Worm (Caenorhabditis elegans) whole organism, L1 larva: ENCODE results near the gene H14E04.3.

ENCODE experiments used
- C04F5.9 ChIP-seq: sonication (generic microtip); optimal IDR thresholded peaks from 2 replicates; lab custom pipeline; 2016; ENCODE audit warnings: missing genetic modification characterization, missing compliant biosample characterization
- C16A3.4 ChIP-seq: fragments of 150-350 bp; optimal IDR thresholded peaks from 2 replicates; lab custom pipeline; 2014; ENCODE audit warnings: missing biosample characterization, missing genetic modification characterization
- C34B4.2 ChIP-seq: sonication (generic microtip); optimal IDR thresholded peaks from 2 replicates; lab custom pipeline; 2017; ENCODE audit warnings: mild to moderate bottlenecking, missing genetic modification characterization, missing compliant biosample characterization
- F16B12.6 ChIP-seq: fragments of 150-350 bp; optimal IDR thresholded peaks from 2 replicates; lab custom pipeline; 2014; ENCODE audit warnings: missing biosample characterization, missing genetic modification characterization
- aha-1 ChIP-seq: fragments of 150-350 bp; optimal IDR thresholded peaks from 2 replicates; lab custom pipeline; 2014; ENCODE audit warnings: missing biosample characterization, missing genetic modification characterization
- aly-2 ChIP-seq: fragments of 150-350 bp; optimal IDR thresholded peaks from 2 replicates; lab custom pipeline; 2014; ENCODE audit warnings: missing biosample characterization, missing genetic modification characterization
- ama-1 ChIP-seq: fragments of 150-350 bp; optimal IDR thresholded peaks from 2 replicates; lab custom pipeline; 2014
- blmp-1 ChIP-seq: fragments of 150-350 bp; optimal IDR thresholded peaks from 2 replicates; lab custom pipeline; 2014; ENCODE audit warnings: missing biosample characterization, missing genetic modification characterization
- ceh-63 ChIP-seq: fragments of 200-800 bp; sonication (Bioruptor generic); optimal IDR thresholded peaks from 2 replicates; lab custom pipeline; 2018; ENCODE audit warnings: mild to moderate bottlenecking, missing genetic modification characterization, missing compliant biosample characterization
- ceh-88 ChIP-seq: fragments of 200-800 bp; sonication (Bioruptor generic); IDR thresholded peaks from 2 replicates; pipeline ENCODE4 v1.3.6; 2022; ENCODE audit warnings: missing genetic modification characterization, missing compliant biosample characterization
- ces-1 ChIP-seq: fragments of 150-350 bp; optimal IDR thresholded peaks from 2 replicates; lab custom pipeline; 2014; ENCODE audit warnings: missing biosample characterization, missing genetic modification reagents, missing genetic modification characterization
- dpl-1 ChIP-seq, 3 experiments: fragments of 150-350 bp in 2 of 3; sonication (generic microtip) in 1 of 3; optimal IDR thresholded peaks; 2 replicates each; lab custom pipeline; 2014 to 2017; ENCODE audit warnings: missing biosample characterization in 3 of 3, missing genetic modification characterization in 3 of 3, missing genetic modification reagents in 3 of 3
- dsc-1 ChIP-seq: sonication (generic microtip); optimal IDR thresholded peaks from 2 replicates; lab custom pipeline; 2016; ENCODE audit warnings: mild to moderate bottlenecking, missing genetic modification characterization, missing compliant biosample characterization
- efl-1 ChIP-seq, 4 experiments: fragments of 150-350 bp; optimal IDR thresholded peaks in 3 of 4; peaks in 1 of 4; 1 replicate in 1 of 4; 2 replicates in 3 of 4; lab custom pipeline; 2014; ENCODE audit warnings: missing biosample characterization in 2 of 4, missing genetic modification characterization in 2 of 4, missing genetic modification reagents in 2 of 4
- efl-3 ChIP-seq: fragments of 200-800 bp; sonication (Bioruptor generic); optimal IDR thresholded peaks from 2 replicates; lab custom pipeline; 2018; ENCODE audit warnings: mild to moderate bottlenecking, missing genetic modification characterization, missing compliant biosample characterization
- egl-13 ChIP-seq: sonication (generic microtip); optimal IDR thresholded peaks from 2 replicates; lab custom pipeline; 2016; ENCODE audit warnings: missing genotype, missing genetic modification reagents, missing genetic modification characterization, missing compliant biosample characterization
- elt-3 ChIP-seq, 6 experiments: fragments of 150-350 bp in 1 of 6; sonication (generic microtip); optimal IDR thresholded peaks; 2 replicates each; lab custom pipeline; 2017 to 2018; ENCODE audit warnings: missing biosample characterization in 6 of 6, missing genetic modification characterization in 6 of 6, inconsistent platforms in 1 of 6
- fkh-4 ChIP-seq: sonication (generic microtip); optimal IDR thresholded peaks from 2 replicates; lab custom pipeline; 2016; ENCODE audit warnings: missing compliant biosample characterization, missing genetic modification characterization, borderline replicate concordance
- fkh-8 ChIP-seq: sonication (generic microtip); optimal IDR thresholded peaks from 2 replicates; lab custom pipeline; 2016; ENCODE audit warnings: mild to moderate bottlenecking, missing genetic modification characterization, missing compliant biosample characterization
- hlh-17 ChIP-seq: fragments of 200-800 bp; sonication (Bioruptor generic); optimal IDR thresholded peaks from 2 replicates; lab custom pipeline; 2018; ENCODE audit warnings: missing genetic modification characterization, mild to moderate bottlenecking, missing compliant biosample characterization, moderate library complexity, borderline replicate concordance
- isw-1 ChIP-seq: fragments of 200-800 bp; sonication (Bioruptor generic); IDR thresholded peaks from 2 replicates; pipeline ENCODE4 v1.3.6; 2022; ENCODE audit warnings: missing genetic modification characterization, missing compliant biosample characterization
- lin-15B ChIP-seq: fragments of 150-350 bp; sonication (generic microtip); optimal IDR thresholded peaks from 3 replicates; lab custom pipeline; 2014; ENCODE audit warnings: missing biosample characterization, missing genetic modification characterization
- mab-9 ChIP-seq: fragments of 200-800 bp; sonication (Bioruptor generic); IDR thresholded peaks from 2 replicates; pipeline ENCODE4 v1.3.6; 2022; ENCODE audit warnings: missing genetic modification reagents, missing genetic modification characterization, missing compliant biosample characterization
- mep-1 ChIP-seq: fragments of 150-350 bp; optimal IDR thresholded peaks from 2 replicates; lab custom pipeline; 2014; ENCODE audit warnings: missing biosample characterization, missing genetic modification characterization
- nhr-11 ChIP-seq: fragments of 150-350 bp; optimal IDR thresholded peaks from 2 replicates; lab custom pipeline; 2014; ENCODE audit warnings: missing biosample characterization, missing genetic modification characterization
- nhr-12 ChIP-seq: sonication (generic microtip); optimal IDR thresholded peaks from 2 replicates; lab custom pipeline; 2017; ENCODE audit warnings: missing biosample characterization, missing genetic modification characterization
- nhr-20 ChIP-seq: sonication (generic microtip); optimal IDR thresholded peaks from 2 replicates; lab custom pipeline; 2016; ENCODE audit warnings: mild to moderate bottlenecking, missing genetic modification characterization, missing compliant biosample characterization
- nhr-237 ChIP-seq: fragments of 150-350 bp; optimal IDR thresholded peaks from 2 replicates; lab custom pipeline; 2014; ENCODE audit warnings: missing biosample characterization, missing genetic modification characterization
- nhr-28 ChIP-seq: fragments of 150-350 bp; optimal IDR thresholded peaks from 2 replicates; lab custom pipeline; 2014; ENCODE audit warnings: missing biosample characterization, missing genetic modification characterization
- nhr-47 ChIP-seq: sonication (generic microtip); optimal IDR thresholded peaks from 2 replicates; lab custom pipeline; 2016; ENCODE audit warnings: mild to moderate bottlenecking, missing genetic modification characterization, moderate library complexity, missing compliant biosample characterization
- nhr-71 ChIP-seq: sonication (generic microtip); optimal IDR thresholded peaks from 2 replicates; lab custom pipeline; 2016; ENCODE audit warnings: mild to moderate bottlenecking, missing genetic modification characterization, moderate library complexity, missing compliant biosample characterization
- nhr-84 ChIP-seq: sonication (generic microtip); optimal IDR thresholded peaks from 2 replicates; lab custom pipeline; 2017; ENCODE audit warnings: missing biosample characterization, missing genetic modification characterization
- nhr-85 ChIP-seq: sonication (generic microtip); peaks from one replicate; lab custom pipeline; 2016; ENCODE audit warnings: missing genetic modification characterization, inconsistent platforms, missing compliant biosample characterization
- pag-3 ChIP-seq: sonication (generic microtip); optimal IDR thresholded peaks from 2 replicates; lab custom pipeline; 2017; ENCODE audit warnings: missing genetic modification characterization, mild to moderate bottlenecking, missing compliant biosample characterization, antibody characterized with exemption, borderline replicate concordance; ENCODE audit not compliant: insufficient read depth
- sup-37 ChIP-seq: fragments of 200-800 bp; sonication (Bioruptor generic); optimal IDR thresholded peaks from 2 replicates; lab custom pipeline; 2018; ENCODE audit warnings: mild to moderate bottlenecking, missing genetic modification characterization, missing compliant biosample characterization
- swsn-7 ChIP-seq: sonication (generic microtip); optimal IDR thresholded peaks from 2 replicates; lab custom pipeline; 2016; ENCODE audit warnings: missing genetic modification characterization, missing compliant biosample characterization
- tbx-2 ChIP-seq: sonication (generic microtip); optimal IDR thresholded peaks from 2 replicates; lab custom pipeline; 2016; ENCODE audit warnings: missing genetic modification characterization, missing compliant biosample characterization
- unc-30 ChIP-seq: sonication (generic microtip); optimal IDR thresholded peaks from 2 replicates; lab custom pipeline; 2017; ENCODE audit warnings: missing biosample characterization, missing genetic modification characterization
- unc-86 ChIP-seq: sonication (generic microtip); optimal IDR thresholded peaks from 2 replicates; lab custom pipeline; 2016; ENCODE audit warnings: missing genetic modification characterization, missing compliant biosample characterization
- ztf-11 ChIP-seq, 2 experiments: sonication (generic microtip); optimal IDR thresholded peaks; 2 replicates each; lab custom pipeline; 2016 to 2017; ENCODE audit warnings: missing genetic modification characterization in 2 of 2, missing biosample characterization in 1 of 2, missing compliant biosample characterization in 1 of 2
- ztf-4 ChIP-seq: fragments of 150-350 bp; optimal IDR thresholded peaks from 2 replicates; lab custom pipeline; 2014; ENCODE audit warnings: missing biosample characterization, missing genetic modification characterization

The H14E04.3 gene

DNA sequence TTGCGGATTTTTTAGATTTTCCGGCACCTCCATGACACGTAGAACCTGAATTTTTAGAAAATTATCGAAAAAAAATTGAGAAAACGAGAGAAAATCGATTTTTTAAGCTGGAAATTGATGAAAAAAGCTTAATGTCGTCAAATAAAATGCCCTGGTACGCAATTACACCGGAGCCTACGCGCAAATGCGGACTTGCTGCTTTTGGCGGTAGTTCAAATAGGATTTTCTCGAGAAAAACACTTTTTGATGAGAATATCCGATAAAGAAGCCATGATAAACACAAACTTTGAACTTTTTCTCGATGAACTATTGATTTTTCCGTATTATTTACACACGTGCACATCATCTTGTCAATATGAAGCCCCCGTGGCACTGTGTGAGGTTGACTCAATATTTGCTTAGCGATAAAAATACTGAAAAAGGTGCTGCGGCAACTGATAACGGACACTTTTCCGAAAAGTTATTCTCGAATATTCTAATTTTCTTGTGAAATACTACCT lies 31.8 kb upstream of the H14E04.3 start, which contains the start of the genes W04B5.5 and W04B5.3 (continued):
- TF ChIP-seq elt-3 (tag; optimal IDR thresholded peaks at IDR 0.05; lab: Kevin White, UChicago) = peak in 2 of 6 experiments; percentile 2 to 33
- no peak for TF ChIP-seq nhr-84 (tag; lab: Kevin White, UChicago)
- peak in 1 of 2 experiments; percentile 7 for TF ChIP-seq ztf-11 (tag; optimal IDR thresholded peaks at IDR 0.05; lab: Kevin White, UChicago)
- TF ChIP-seq ces-1 (GFP tag; lab: Kevin White, UChicago) = no peak
- TF ChIP-seq nhr-47 (tag; lab: Kevin White, UChicago) = peak; percentile 79
- TF ChIP-seq C16A3.4 (tag; lab: Kevin White, UChicago) = peak; percentile 30
- TF ChIP-seq F16B12.6 (tag; lab: Kevin White, UChicago) = peak; percentile 98
- no peak for TF ChIP-seq ceh-63 (GFP tag; lab: Kevin White, UChicago)
- TF ChIP-seq nhr-28 (tag; lab: Kevin White, UChicago) = no peak
- peak; percentile 52 for TF ChIP-seq unc-86 (tag; lab: Kevin White, UChicago)
- TF ChIP-seq aly-2 (tag; lab: Kevin White, UChicago) = no peak
- TF ChIP-seq mep-1 (tag; lab: Kevin White, UChicago) = peak; percentile 54
- TF ChIP-seq tbx-2 (tag; lab: Kevin White, UChicago) = peak; percentile 74

- no peak for TF ChIP-seq ztf-11 (tag; optimal IDR thresholded peaks at IDR 0.05; lab: Kevin White, UChicago)
- no peak for TF ChIP-seq nhr-20
- TF ChIP-seq ama-1 (lab: Kevin White, UChicago) = no peak
- no peak for TF ChIP-seq hlh-17 (GFP tag; lab: Kevin White, UChicago)
- TF ChIP-seq nhr-12 (tag; lab: Kevin White, UChicago) = no peak
- no peak for TF ChIP-seq pag-3 (tag; lab: Kevin White, UChicago)
- no peak for TF ChIP-seq swsn-7 (tag; lab: Kevin White, UChicago)
- no peak for TF ChIP-seq aly-2 (tag; lab: Kevin White, UChicago)
- TF ChIP-seq ztf-4 (tag; lab: Kevin White, UChicago) = no peak
- TF ChIP-seq efl-3 = no peak
- no peak for TF ChIP-seq dsc-1 (tag; lab: Kevin White, UChicago)
- no peak for TF ChIP-seq elt-3 (tag; optimal IDR thresholded peaks at IDR 0.05; lab: Kevin White, UChicago)
- no peak for TF ChIP-seq fkh-4 (tag; lab: Kevin White, UChicago)
- no peak for TF ChIP-seq C04F5.9 (tag; lab: Kevin White, UChicago)
Observed at ce11 chrIII:2410925-2411450, 24.6 kb upstream of the H14E04.3 start, which contains the start of gene mrpl-30. Gene mrpl-30, minus strand, starts transcription at chrIII:2410975.

DNA sequence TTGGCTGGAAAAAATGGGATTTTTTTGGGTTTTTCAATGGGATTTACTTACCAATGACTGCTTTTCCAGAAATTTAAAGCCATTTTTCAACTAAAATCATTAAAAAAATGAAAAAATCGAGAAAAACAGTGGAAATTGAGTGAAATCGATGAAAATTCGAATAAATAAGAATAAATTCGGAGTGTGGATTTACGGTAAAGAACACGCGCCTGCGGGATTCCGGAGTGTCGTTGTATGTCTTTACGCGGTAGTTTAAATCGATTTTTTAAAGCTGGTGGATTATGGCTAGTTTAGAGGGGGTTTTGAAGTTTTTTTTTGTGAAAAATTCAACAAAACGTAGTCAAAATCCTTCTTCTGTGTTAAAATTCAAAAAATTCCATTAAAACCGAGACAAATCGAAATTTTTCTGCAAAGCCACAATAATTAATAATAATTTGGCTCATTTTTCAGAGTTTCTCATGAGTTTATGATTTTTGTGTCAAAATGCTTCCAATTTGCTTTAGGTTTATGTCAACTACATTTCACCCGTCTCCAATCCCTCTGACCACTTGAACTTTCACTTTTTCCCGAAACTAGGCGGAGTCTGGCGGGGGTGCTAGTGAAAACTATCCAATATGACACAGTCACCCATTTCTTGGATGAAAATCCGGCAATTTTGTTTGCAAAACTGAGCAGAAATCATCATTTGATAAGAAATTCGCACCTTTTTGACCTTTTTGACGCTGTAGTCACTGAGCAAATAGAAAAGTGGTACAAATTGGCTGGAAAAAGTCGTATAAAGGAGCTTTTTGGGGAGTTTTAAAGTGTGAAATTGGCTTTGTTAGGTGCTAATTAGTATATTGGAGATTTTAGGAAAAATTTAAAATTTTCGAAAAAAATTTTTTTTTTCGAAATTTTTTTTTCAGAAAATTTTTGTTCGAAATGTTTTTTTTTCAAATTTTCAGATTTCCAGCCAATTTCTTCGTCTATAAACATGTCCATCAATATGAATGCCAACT lies 15.0 kb upstream of the H14E04.3 start, which contains the start of the genes cic-1 and strm-1:
TSS of gene cic-1 (minus strand) at position 96 of the 998 bp plus-strand sequence.
TSS of gene strm-1 (plus strand) at position 945 of the 998 bp plus-strand sequence.
- TF ChIP-seq aha-1 (tag; lab: Kevin White, UChicago) (no peak), ceh-88 (GFP tag; lab: Robert Waterston, UW) (no peak), C04F5.9 (tag; lab: Kevin White, UChicago) (no peak), mab-9 (GFP tag; lab: Robert Waterston, UW) (peak; percentile 70), fkh-4 (tag; lab: Kevin White, UChicago) (no peak), egl-13 (tag; lab: Kevin White, UChicago) (no peak), nhr-71 (tag; lab: Kevin White, UChicago) (no peak), lin-15B (tag; lab: Kevin White, UChicago) (peak; percentile 44), C34B4.2 (no peak), nhr-11 (peak; percentile 50), unc-86 (tag; lab: Kevin White, UChicago) (peak; percentile 62), ces-1 (GFP tag; lab: Kevin White, UChicago) (no peak), nhr-85 (tag; lab: Kevin White, UChicago) (peak; percentile 32), ztf-11 (tag; optimal IDR thresholded peaks at IDR 0.05; lab: Kevin White, UChicago) (no peak), unc-30 (tag; lab: Kevin White, UChicago) (no peak), C16A3.4 (tag; lab: Kevin White, UChicago) (peak; percentile 60), dpl-1 (GFP tag; optimal IDR thresholded peaks at IDR 0.05; lab: Kevin White, UChicago) (peak; percentile 92 to 96 (median 95)), nhr-47 (tag; lab: Kevin White, UChicago) (peak; percentile 77), isw-1 (GFP tag; lab: Robert Waterston, UW) (peak; percentile 55), fkh-8 (tag; lab: Kevin White, UChicago) (peak; percentile 43), ceh-63 (GFP tag; lab: Kevin White, UChicago) (no peak), nhr-20 (no peak), ama-1 (lab: Kevin White, UChicago) (no peak), blmp-1 (tag; lab: Kevin White, UChicago) (peak; percentile 99), efl-3 (no peak), efl-1 (optimal IDR thresholded peaks at IDR 0.05; lab: Kevin White, UChicago) (peak; percentile 80 to 96), efl-1 (GFP tag; optimal IDR thresholded peaks at IDR 0.05 in 1 of 2; lab: Kevin White, UChicago) (peak; percentile 96 to 99), pag-3 (tag; lab: Kevin White, UChicago) (no peak), sup-37 (no peak), F16B12.6 (tag; lab: Kevin White, UChicago) (peak; percentile 69), nhr-237 (tag; lab: Kevin White, UChicago) (no peak)
